Worm (Caenorhabditis elegans) whole organism, L2 larva: ENCODE results near the gene sipa-1.

Experiments
- ama-1 ChIP-seq: fragments of 150-350 bp; optimal IDR thresholded peaks from 2 replicates; lab custom pipeline; 2018; ENCODE audit warnings: inconsistent platforms
- blmp-1 ChIP-seq: sonication (generic microtip); optimal IDR thresholded peaks from 2 replicates; lab custom pipeline; 2017; ENCODE audit warnings: missing genetic modification characterization, mild to moderate bottlenecking, missing compliant biosample characterization, antibody characterized with exemption, moderate library complexity; ENCODE audit not compliant: insufficient read depth
- crh-2 ChIP-seq: sonication (generic microtip); optimal IDR thresholded peaks from 2 replicates; lab custom pipeline; 2017; ENCODE audit warnings: missing biosample characterization, missing genetic modification characterization
- elt-1 ChIP-seq: fragments of 150-350 bp; optimal IDR thresholded peaks from 2 replicates; lab custom pipeline; 2014; ENCODE audit warnings: missing biosample characterization, missing genetic modification characterization
- fos-1 ChIP-seq: fragments of 150-350 bp; optimal IDR thresholded peaks from 2 replicates; lab custom pipeline; 2014; ENCODE audit warnings: missing biosample characterization, missing genetic modification characterization
- mbf-1 ChIP-seq: sonication (generic microtip); optimal IDR thresholded peaks from 2 replicates; lab custom pipeline; 2017; ENCODE audit warnings: missing biosample characterization, missing genetic modification characterization
- nhr-10 ChIP-seq: sonication (generic microtip); optimal IDR thresholded peaks from 2 replicates; lab custom pipeline; 2017; ENCODE audit warnings: missing biosample characterization, missing genetic modification characterization
- nhr-12 ChIP-seq: fragments of 150-350 bp; optimal IDR thresholded peaks from 2 replicates; lab custom pipeline; 2014; ENCODE audit warnings: missing biosample characterization, missing genetic modification characterization
- nhr-237 ChIP-seq: fragments of 150-350 bp; optimal IDR thresholded peaks from 2 replicates; lab custom pipeline; 2014; ENCODE audit warnings: missing biosample characterization, missing genetic modification characterization
- nhr-25 ChIP-seq: fragments of 150-350 bp; sonication (generic microtip); optimal IDR thresholded peaks from 3 replicates; lab custom pipeline; 2014; ENCODE audit warnings: missing biosample characterization, missing genetic modification characterization
- nhr-6 ChIP-seq: fragments of 150-350 bp; optimal IDR thresholded peaks from 2 replicates; lab custom pipeline; 2014; ENCODE audit warnings: missing biosample characterization, missing genetic modification characterization
- sma-3 ChIP-seq: sonication (generic microtip); optimal IDR thresholded peaks from 2 replicates; lab custom pipeline; 2016; ENCODE audit warnings: missing genetic modification reagents, missing genetic modification characterization, missing compliant biosample characterization
- unc-62 ChIP-seq: fragments of 150-350 bp; optimal IDR thresholded peaks from 2 replicates; lab custom pipeline; 2014; ENCODE audit warnings: missing biosample characterization, missing genetic modification reagents, missing genetic modification characterization

- no peak for TF ChIP-seq unc-62
- TF ChIP-seq nhr-237 (tag; lab: Kevin White, UChicago), result no peak
- no peak for TF ChIP-seq mbf-1 (tag; lab: Kevin White, UChicago)
- no peak for TF ChIP-seq nhr-12 (tag; lab: Kevin White, UChicago)
- TF ChIP-seq nhr-6 (tag; lab: Kevin White, UChicago), result no peak
- TF ChIP-seq fos-1 (tag; lab: Kevin White, UChicago), result no peak
- no peak for TF ChIP-seq nhr-25 (tag; lab: Kevin White, UChicago)
- no peak for TF ChIP-seq elt-1 (tag; lab: Kevin White, UChicago)
- TF ChIP-seq sma-3 (GFP tag; lab: Kevin White, UChicago), result no peak
- no peak for TF ChIP-seq crh-2 (tag; lab: Kevin White, UChicago)
- TF ChIP-seq blmp-1 (tag; lab: Kevin White, UChicago), result no peak
- no peak for TF ChIP-seq ama-1 (lab: Kevin White, UChicago)
- no peak for TF ChIP-seq nhr-10 (tag; lab: Kevin White, UChicago)
Observed at ce11 chrV:11589433-11589832, 47.7 kb downstream of the sipa-1 start, which contains the start of gene srx-82.
